Fruit fly (Drosophila melanogaster) whole organism, wandering third instar larva: Measurements from ENCODE around the gene mAcon2.

Source experiments
- Abd-B ChIP-seq: fragments of >200 bp; optimal IDR thresholded peaks from 2 replicates; lab custom pipeline; 2017; ENCODE audit warnings: missing biosample characterization, missing genetic modification characterization
- CG32264 ChIP-seq: fragments of 200-800 bp; sonication (Bioruptor generic); optimal IDR thresholded peaks from 2 replicates; lab custom pipeline; 2016; ENCODE audit warnings: missing biosample characterization, missing genetic modification characterization
- CrebA ChIP-seq: fragments of 200-800 bp; sonication (Bioruptor generic); optimal IDR thresholded peaks from 2 replicates; lab custom pipeline; 2016; ENCODE audit warnings: missing biosample characterization, mild to moderate bottlenecking, missing genetic modification characterization, borderline replicate concordance
- Dif ChIP-seq: fragments of 200-275, 200-300 bp; sonication (Bioruptor generic); optimal IDR thresholded peaks from 2 replicates; lab custom pipeline; 2018; ENCODE audit warnings: missing biosample characterization, missing genetic modification characterization; ENCODE audit not compliant: partially characterized antibody
- GATAd ChIP-seq: sonication (Bioruptor generic); optimal IDR thresholded peaks from 2 replicates; lab custom pipeline; 2016; ENCODE audit warnings: missing biosample characterization, missing genetic modification characterization
- HLH106 ChIP-seq: fragments of 200-800 bp; optimal IDR thresholded peaks from 3 replicates; lab custom pipeline; 2019; ENCODE audit warnings: missing biosample characterization, mild to moderate bottlenecking, missing genetic modification characterization, moderate library complexity
- Hr78 ChIP-seq: fragments of >200 bp; optimal IDR thresholded peaks from 2 replicates; lab custom pipeline; 2017; ENCODE audit warnings: missing biosample characterization, missing genetic modification characterization
- Hr83 ChIP-seq: fragments of 200-300 bp; sonication (Bioruptor generic); optimal IDR thresholded peaks from 2 replicates; lab custom pipeline; 2016; ENCODE audit warnings: missing biosample characterization, mild to moderate bottlenecking, missing genetic modification characterization, moderate library complexity; ENCODE audit not compliant: poor library complexity, severe bottlenecking
- Jra ChIP-seq: sonication (Bioruptor generic); optimal IDR thresholded peaks from 2 replicates; lab custom pipeline; 2016; ENCODE audit warnings: missing biosample characterization, missing genetic modification characterization
- Mio ChIP-seq: sonication (Bioruptor generic); optimal IDR thresholded peaks from 2 replicates; lab custom pipeline; 2016; ENCODE audit warnings: missing biosample characterization, missing genetic modification characterization
- N ChIP-seq: fragments of >200 bp; optimal IDR thresholded peaks from 2 replicates; lab custom pipeline; 2018; ENCODE audit warnings: missing biosample characterization, missing external identifiers, missing genetic modification characterization
- OdsH ChIP-seq: fragments of 200-800 bp; sonication (Bioruptor generic); optimal IDR thresholded peaks from 2 replicates; lab custom pipeline; 2016; ENCODE audit warnings: missing biosample characterization, mild to moderate bottlenecking, missing genetic modification characterization
- Rel ChIP-seq, 2 experiments: fragments of 200-800 bp; sonication (Bioruptor generic) in 1 of 2; optimal IDR thresholded peaks; 2 replicates in 1 of 2; 3 replicates in 1 of 2; lab custom pipeline; 2016 to 2019; ENCODE audit warnings: mild to moderate bottlenecking in 2 of 2, missing biosample characterization in 2 of 2, missing genetic modification characterization in 2 of 2, moderate library complexity in 1 of 2
- Sp1 ChIP-seq: fragments of 200-800 bp; sonication (Bioruptor generic); optimal IDR thresholded peaks from 3 replicates; lab custom pipeline; 2019; ENCODE audit warnings: missing biosample characterization, mild to moderate bottlenecking, missing genetic modification characterization, moderate library complexity
- Vsx2 ChIP-seq: fragments of 200-300, 225-300 bp; sonication (Bioruptor generic); optimal IDR thresholded peaks from 2 replicates; lab custom pipeline; 2018; ENCODE audit warnings: missing biosample characterization, missing genetic modification characterization; ENCODE audit not compliant: partially characterized antibody
- br ChIP-seq: fragments of 200-800 bp; sonication (Bioruptor generic); optimal IDR thresholded peaks from 2 replicates; lab custom pipeline; 2016; ENCODE audit warnings: missing biosample characterization, missing genetic modification characterization
- brk ChIP-seq: fragments of 200-800 bp; sonication (Bioruptor generic); optimal IDR thresholded peaks from 2 replicates; lab custom pipeline; 2016; ENCODE audit warnings: missing biosample characterization, mild to moderate bottlenecking, missing genetic modification characterization
- dl ChIP-seq, 2 experiments: fragments of 175-275, 200-275 bp in 1 of 2; fragments of 200-275 bp in 1 of 2; sonication (Bioruptor generic); optimal IDR thresholded peaks; lab custom pipeline; 2018; ENCODE audit warnings: mild to moderate bottlenecking in 2 of 2, missing biosample characterization in 2 of 2, missing genetic modification characterization in 2 of 2, moderate library complexity in 2 of 2; ENCODE audit not compliant: partially characterized antibody in 2 of 2, insufficient read depth in 1 of 2
- dmrt93B ChIP-seq: fragments of 200-800 bp; sonication (Bioruptor generic); optimal IDR thresholded peaks from 2 replicates; lab custom pipeline; 2018; ENCODE audit warnings: missing biosample characterization, mild to moderate bottlenecking, missing genetic modification characterization
- dsf ChIP-seq: sonication (Bioruptor generic); optimal IDR thresholded peaks from 2 replicates; lab custom pipeline; 2016; ENCODE audit warnings: missing biosample characterization, missing genetic modification characterization, borderline replicate concordance
- ey ChIP-seq: fragments of 200-800 bp; sonication (Bioruptor generic); optimal IDR thresholded peaks from 2 replicates; lab custom pipeline; 2016; ENCODE audit warnings: missing biosample characterization, missing genetic modification characterization
- foxo ChIP-seq, 2 experiments: fragments of 200-800 bp; sonication (Bioruptor generic); optimal IDR thresholded peaks; 2 replicates in 1 of 2; 3 replicates in 1 of 2; lab custom pipeline; 2016 to 2017; ENCODE audit warnings: missing biosample characterization in 2 of 2, missing genetic modification characterization in 2 of 2
- fru ChIP-seq: fragments of 200-800 bp; sonication (Bioruptor generic); optimal IDR thresholded peaks from 3 replicates; lab custom pipeline; 2016; ENCODE audit warnings: missing biosample characterization, mild to moderate bottlenecking, missing genetic modification characterization
- h ChIP-seq: fragments of 200-800 bp; sonication (Bioruptor generic); optimal IDR thresholded peaks from 3 replicates; lab custom pipeline; 2016; ENCODE audit warnings: missing biosample characterization, mild to moderate bottlenecking, missing genetic modification characterization
- jim ChIP-seq: fragments of 175-275, 200-325 bp; sonication (Bioruptor generic); optimal IDR thresholded peaks from 2 replicates; lab custom pipeline; 2016; ENCODE audit warnings: missing biosample characterization, mild to moderate bottlenecking, missing genetic modification characterization
- lola ChIP-seq: fragments of >200 bp; optimal IDR thresholded peaks from 2 replicates; lab custom pipeline; 2017; ENCODE audit warnings: missing biosample characterization, missing genetic modification characterization
- pan ChIP-seq: fragments of >200 bp; optimal IDR thresholded peaks from 2 replicates; lab custom pipeline; 2017
- psq ChIP-seq: fragments of 200-800 bp; sonication (Bioruptor generic); optimal IDR thresholded peaks from 3 replicates; lab custom pipeline; 2017; ENCODE audit warnings: missing biosample characterization, mild to moderate bottlenecking, missing genetic modification characterization, moderate library complexity
- rgr ChIP-seq: fragments of 200-800 bp; sonication (Bioruptor generic); optimal IDR thresholded peaks from 3 replicates; lab custom pipeline; 2016; ENCODE audit warnings: missing biosample characterization, mild to moderate bottlenecking, missing genetic modification characterization
- sage ChIP-seq: fragments of 200-800 bp; sonication (Bioruptor generic); optimal IDR thresholded peaks from 2 replicates; lab custom pipeline; 2016; ENCODE audit warnings: missing biosample characterization, mild to moderate bottlenecking, missing genetic modification characterization
- tai ChIP-seq: sonication (Bioruptor generic); optimal IDR thresholded peaks from 2 replicates; lab custom pipeline; 2016; ENCODE audit warnings: missing biosample characterization, missing genetic modification characterization
- woc ChIP-seq: sonication (Bioruptor generic); optimal IDR thresholded peaks from 2 replicates; lab custom pipeline; 2016; ENCODE audit warnings: missing biosample characterization, mild to moderate bottlenecking, missing genetic modification characterization

mAcon2 gene

dm6 chr3R:11128116-11128626 lies 8.8 kb upstream of the mAcon2 start, which contains the start of gene Ugt35C1:
TSS of gene Ugt35C1 (minus strand) at chr3R:11128328.
- TF ChIP-seq br (GFP tag; lab: Kevin White, UChicago) (no peak), foxo (GFP tag; optimal IDR thresholded peaks at IDR 0.05; lab: Kevin White, UChicago) (no peak), Hr83 (no peak), fru (GFP tag; lab: Kevin White, UChicago) (no peak)

DNA sequence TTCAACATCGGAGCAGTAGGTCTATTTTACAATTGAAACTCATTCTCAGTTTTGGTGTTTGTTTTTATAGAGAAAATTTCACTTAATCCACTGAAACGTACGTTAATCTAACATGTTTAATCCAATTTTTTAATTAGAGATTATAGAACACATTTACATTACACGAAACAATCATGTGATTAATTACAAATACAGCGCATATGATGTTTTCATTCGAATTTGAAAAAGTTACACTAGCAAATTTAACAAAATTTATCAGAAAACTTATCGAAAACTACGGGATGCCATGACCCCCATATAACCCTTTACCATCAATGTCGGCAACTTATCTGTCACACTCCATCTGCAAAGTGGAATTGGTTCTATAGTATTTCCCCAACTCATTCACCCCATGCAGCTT lies 8.2 kb downstream of the mAcon2 start, which contains the start of gene CheA86a:
TSS of gene CheA86a (minus strand) at position 101 of the 400 bp plus-strand sequence.
- TF ChIP-seq dmrt93B (no peak), woc (GFP tag; lab: Kevin White, UChicago) (no peak), Rel (GFP tag; optimal IDR thresholded peaks at IDR 0.05; lab: Kevin White, UChicago) (no peak), Rel (tag; optimal IDR thresholded peaks at IDR 0.05; lab: Kevin White, UChicago) (no peak), lola (GFP tag; lab: Kevin White, UChicago) (no peak), sage (no peak), pan (no peak), Hr78 (GFP tag; lab: Kevin White, UChicago) (no peak), br (GFP tag; lab: Kevin White, UChicago) (no peak), Dif (GFP tag; lab: Kevin White, UChicago) (no peak), dsf (GFP tag; lab: Kevin White, UChicago) (no peak), psq (GFP tag; lab: Kevin White, UChicago) (no peak), foxo (GFP tag; optimal IDR thresholded peaks at IDR 0.05; lab: Kevin White, UChicago) (no peak)
- TF ChIP-seq, all 38 proteins: peak for 0

dm6 chr3R:11153799-11154273 lies 16.9 kb downstream of the mAcon2 start, which contains the start of gene Ugt302K1:
TSS of gene Ugt302K1 (minus strand) at chr3R:11153849.
- TF ChIP-seq GATAd (GFP tag; lab: Kevin White, UChicago) (no peak), foxo (GFP tag; optimal IDR thresholded peaks at IDR 0.05; lab: Kevin White, UChicago) (peak in 1 of 2 experiments; percentile 73), h (GFP tag; lab: Kevin White, UChicago) (peak; percentile 71), fru (GFP tag; lab: Kevin White, UChicago) (peak; percentile 54), CrebA (no peak), Mio (GFP tag; lab: Kevin White, UChicago) (no peak), psq (GFP tag; lab: Kevin White, UChicago) (peak; percentile 40), tai (no peak), sage (peak; percentile 54), dl (GFP tag; optimal IDR thresholded peaks at IDR 0.05; lab: Kevin White, UChicago; ENCODE audit: insufficient read depth in 1 of 2, partially characterized antibody in 2 of 2) (no peak), Hr83 (no peak), br (GFP tag; lab: Kevin White, UChicago) (no peak), Rel (GFP tag; optimal IDR thresholded peaks at IDR 0.05; lab: Kevin White, UChicago) (peak; percentile 46), Rel (tag; optimal IDR thresholded peaks at IDR 0.05; lab: Kevin White, UChicago) (no peak), dmrt93B (peak; percentile 57), OdsH (GFP tag; lab: Kevin White, UChicago) (peak; percentile 60), Abd-B (GFP tag; lab: Kevin White, UChicago) (no peak), jim (GFP tag; lab: Kevin White, UChicago) (no peak), N (GFP tag; lab: Kevin White, UChicago) (no peak), rgr (GFP tag; lab: Kevin White, UChicago) (peak; percentile 63), CG32264 (GFP tag; lab: Kevin White, UChicago) (no peak), Jra (GFP tag; lab: Kevin White, UChicago) (no peak), Sp1 (GFP tag; lab: Kevin White, UChicago) (peak; percentile 62), ey (GFP tag; lab: Kevin White, UChicago) (no peak), woc (GFP tag; lab: Kevin White, UChicago) (peak; percentile 15), brk (GFP tag; lab: Kevin White, UChicago) (no peak), HLH106 (tag; lab: Kevin White, UChicago) (peak; percentile 73), Hr78 (GFP tag; lab: Kevin White, UChicago) (no peak), pan (no peak), Vsx2 (GFP tag; lab: Kevin White, UChicago) (no peak)
- TF ChIP-seq, all 38 proteins: peak for 12
